Fruit fly (Drosophila melanogaster) whole organism, embryonic: ENCODE data around the gene CG43915.

Experiments
- Atf3 ChIP-seq: fragments of 200-800 bp; sonication (Bioruptor generic); optimal IDR thresholded peaks from 3 replicates; lab custom pipeline; 2016; ENCODE audit warnings: missing biosample characterization, missing genetic modification characterization
- Bdp1 ChIP-seq: fragments of 200-800 bp; sonication (Bioruptor generic); optimal IDR thresholded peaks from 3 replicates; lab custom pipeline; 2016; ENCODE audit warnings: missing biosample characterization, missing genetic modification characterization
- CG10209 ChIP-seq: fragments of 200-800 bp; sonication (Bioruptor generic); optimal IDR thresholded peaks from 3 replicates; lab custom pipeline; 2017; ENCODE audit warnings: missing biosample characterization, mild to moderate bottlenecking, missing genetic modification characterization, missing genetic modification reagents
- CG10431 ChIP-seq: fragments of 200-800 bp; sonication (Bioruptor generic); optimal IDR thresholded peaks from 3 replicates; lab custom pipeline; 2018; ENCODE audit warnings: missing biosample characterization, mild to moderate bottlenecking, missing genetic modification characterization
- CG11093 ChIP-seq: fragments of 200-800 bp; sonication (Bioruptor generic); IDR thresholded peaks from 3 replicates; pipeline ENCODE4 v1.3.6; 2022; ENCODE audit warnings: missing biosample characterization, missing genetic modification characterization
- CG11696 ChIP-seq: fragments of 200-800 bp; sonication (Bioruptor generic); IDR thresholded peaks from 2 replicates; pipeline ENCODE4 v1.3.6; 2022; ENCODE audit warnings: missing biosample characterization, missing genetic modification characterization
- CG1233 ChIP-seq: fragments of 200-800 bp; sonication (Bioruptor generic); optimal IDR thresholded peaks from 4 replicates; lab custom pipeline; 2018; ENCODE audit warnings: missing biosample characterization, mild to moderate bottlenecking, missing genetic modification characterization
- CG13624 ChIP-seq: fragments of 200-800 bp; sonication (Bioruptor generic); optimal IDR thresholded peaks from 2 replicates; lab custom pipeline; 2016; ENCODE audit warnings: missing biosample characterization, missing genetic modification characterization
- CG14667 ChIP-seq: fragments of 200-800 bp; sonication (Bioruptor generic); IDR thresholded peaks from 2 replicates; pipeline ENCODE4 v1.3.6; 2022; ENCODE audit warnings: missing biosample characterization, missing genetic modification characterization
- CG15696 ChIP-seq: fragments of 200-800 bp; sonication (Bioruptor generic); optimal IDR thresholded peaks from 2 replicates; lab custom pipeline; 2019; ENCODE audit warnings: missing biosample characterization, mild to moderate bottlenecking, missing genetic modification characterization, moderate library complexity
- CG16813 ChIP-seq: fragments of 200-800 bp; sonication (Bioruptor generic); IDR thresholded peaks from 3 replicates; pipeline ENCODE4 v1.3.6; 2022; ENCODE audit warnings: missing biosample characterization, missing genetic modification characterization; ENCODE audit not compliant: partially characterized antibody
- CG17802 ChIP-seq: fragments of 200-800 bp; sonication (Bioruptor generic); optimal IDR thresholded peaks from 2 replicates; lab custom pipeline; 2018; ENCODE audit warnings: missing biosample characterization, mild to moderate bottlenecking, missing genetic modification characterization, moderate library complexity
- CG1832 ChIP-seq: fragments of 200-800 bp; sonication (Bioruptor generic); optimal IDR thresholded peaks from 2 replicates; lab custom pipeline; 2017; ENCODE audit warnings: missing biosample characterization, mild to moderate bottlenecking, missing genetic modification characterization, inconsistent platforms
- CG2875 ChIP-seq: fragments of 200-800 bp; sonication (Bioruptor generic); optimal IDR thresholded peaks from 2 replicates; lab custom pipeline; 2017; ENCODE audit warnings: missing biosample characterization, mild to moderate bottlenecking, missing genetic modification characterization, missing genetic modification reagents
- CG31365 ChIP-seq: fragments of 200-800 bp; sonication (Bioruptor generic); optimal IDR thresholded peaks from 2 replicates; lab custom pipeline; 2018; ENCODE audit warnings: missing biosample characterization, mild to moderate bottlenecking, missing genetic modification characterization
- CG3163 ChIP-seq: fragments of 200-800 bp; sonication (Bioruptor generic); optimal IDR thresholded peaks from 3 replicates; lab custom pipeline; 2016; ENCODE audit warnings: missing biosample characterization, missing genetic modification characterization
- CG33557 ChIP-seq: fragments of 200-800 bp; sonication (Bioruptor generic); optimal IDR thresholded peaks from 2 replicates; lab custom pipeline; 2019; ENCODE audit warnings: missing biosample characterization, mild to moderate bottlenecking, missing genetic modification characterization, moderate library complexity
- CG6254 ChIP-seq: fragments of 200-800 bp; sonication (Bioruptor generic); optimal IDR thresholded peaks from 3 replicates; lab custom pipeline; 2017; ENCODE audit warnings: mild to moderate bottlenecking, missing biosample characterization, missing genetic modification reagents, missing genetic modification characterization
- CG6765 ChIP-seq: fragments of 200-800 bp; sonication (Bioruptor generic); optimal IDR thresholded peaks from 3 replicates; lab custom pipeline; 2017; ENCODE audit warnings: missing biosample characterization, mild to moderate bottlenecking, missing genetic modification characterization
- CG7357 ChIP-seq: fragments of 200-800 bp; sonication (Bioruptor generic); IDR thresholded peaks from 3 replicates; pipeline ENCODE4 v1.3.6; 2022; ENCODE audit warnings: missing biosample characterization, missing genetic modification characterization
- CG7928 ChIP-seq: fragments of 200-800 bp; sonication (Bioruptor generic); optimal IDR thresholded peaks from 2 replicates; lab custom pipeline; 2017; ENCODE audit warnings: missing biosample characterization, mild to moderate bottlenecking, missing genetic modification characterization
- CG8359 ChIP-seq: fragments of 200-800 bp; sonication (Bioruptor generic); optimal IDR thresholded peaks from 2 replicates; lab custom pipeline; 2017; ENCODE audit warnings: missing biosample characterization, mild to moderate bottlenecking, missing genetic modification characterization, borderline replicate concordance
- CG9215 ChIP-seq: fragments of 200-800 bp; sonication (Bioruptor generic); IDR thresholded peaks from 2 replicates; pipeline ENCODE4 v1.3.6; 2022; ENCODE audit warnings: missing biosample characterization, missing genetic modification characterization
- CG9932 ChIP-seq: fragments of 200-800 bp; sonication (Bioruptor generic); IDR thresholded peaks from 2 replicates; pipeline ENCODE4 v1.3.6; 2022; ENCODE audit warnings: missing biosample characterization, missing genetic modification characterization
- Camta ChIP-seq: fragments of 200-800 bp; sonication (Bioruptor generic); optimal IDR thresholded peaks from 2 replicates; lab custom pipeline; 2016; ENCODE audit warnings: missing biosample characterization, missing genetic modification characterization
- Drgx ChIP-seq: fragments of 200-800 bp; sonication (Bioruptor generic); IDR thresholded peaks from 2 replicates; pipeline ENCODE4 v1.3.6; 2022; ENCODE audit warnings: missing biosample characterization, missing genetic modification characterization
- E2f2 ChIP-seq: fragments of 200-800 bp; sonication (Bioruptor generic); IDR thresholded peaks from 2 replicates; pipeline ENCODE4 v1.3.6; 2022; ENCODE audit warnings: missing biosample characterization, missing genetic modification characterization
- Ets65A ChIP-seq: fragments of 200-800 bp; sonication (Bioruptor generic); peaks from one replicate; lab custom pipeline; 2016; ENCODE audit warnings: missing biosample characterization, missing genetic modification characterization
- Fer2 ChIP-seq: fragments of 200-800 bp; sonication (Bioruptor generic); optimal IDR thresholded peaks from 2 replicates; lab custom pipeline; 2018; ENCODE audit warnings: missing biosample characterization, mild to moderate bottlenecking, missing genetic modification characterization, moderate library complexity
- HLH54F ChIP-seq: fragments of 200-800 bp; sonication (Bioruptor generic); optimal IDR thresholded peaks from 3 replicates; lab custom pipeline; 2016; ENCODE audit warnings: missing biosample characterization, missing genetic modification characterization
- HLHmδ ChIP-seq: fragments of 200-800 bp; sonication (Bioruptor generic); optimal IDR thresholded peaks from 2 replicates; lab custom pipeline; 2018; ENCODE audit warnings: missing biosample characterization, mild to moderate bottlenecking, missing genetic modification characterization, moderate library complexity
- Hand ChIP-seq: fragments of 200-800 bp; sonication (Bioruptor generic); optimal IDR thresholded peaks from 2 replicates; lab custom pipeline; 2017; ENCODE audit warnings: mild to moderate bottlenecking, missing biosample characterization, missing genetic modification reagents, missing genetic modification characterization
- Hmr ChIP-seq: fragments of 200-800 bp; sonication (Bioruptor generic); optimal IDR thresholded peaks from 3 replicates; lab custom pipeline; 2017; ENCODE audit warnings: mild to moderate bottlenecking, missing biosample characterization, missing genetic modification reagents, missing genetic modification characterization
- Hr51 ChIP-seq, 2 experiments: fragments of 200-800 bp; sonication (Bioruptor generic); optimal IDR thresholded peaks; 2 replicates in 1 of 2; 3 replicates in 1 of 2; lab custom pipeline; 2016 to 2018; ENCODE audit warnings: missing biosample characterization in 2 of 2, missing genetic modification characterization in 2 of 2, mild to moderate bottlenecking in 1 of 2, moderate library complexity in 1 of 2
- Mrtf ChIP-seq: fragments of 200-800 bp; sonication (Bioruptor generic); IDR thresholded peaks from 3 replicates; pipeline ENCODE4 v1.3.6; 2022; ENCODE audit warnings: missing biosample characterization, missing genetic modification characterization
- NK7.1 ChIP-seq: fragments of 200-800 bp; sonication (Bioruptor generic); optimal IDR thresholded peaks from 3 replicates; lab custom pipeline; 2016; ENCODE audit warnings: missing biosample characterization, missing genetic modification characterization
- Rx ChIP-seq: fragments of 200-800 bp; sonication (Bioruptor generic); IDR thresholded peaks from 2 replicates; pipeline ENCODE4 v1.3.6; 2022; ENCODE audit warnings: missing biosample characterization, missing genetic modification characterization
- bbx ChIP-seq: fragments of 200-800 bp; sonication (Bioruptor generic); IDR thresholded peaks from 2 replicates; pipeline ENCODE4 v1.3.6; 2022; ENCODE audit warnings: missing biosample characterization, missing genetic modification characterization; ENCODE audit not compliant: partially characterized antibody
- bcd ChIP-seq: fragments of 200-800 bp; sonication (Bioruptor generic); optimal IDR thresholded peaks from 2 replicates; lab custom pipeline; 2017; ENCODE audit warnings: missing biosample characterization, mild to moderate bottlenecking, missing genetic modification characterization
- da ChIP-seq: fragments of 200-800 bp; sonication (Bioruptor generic); optimal IDR thresholded peaks from 2 replicates; lab custom pipeline; 2016; ENCODE audit warnings: missing biosample characterization, missing genetic modification characterization
- dati ChIP-seq: fragments of 200-800 bp; sonication (Bioruptor generic); IDR thresholded peaks from 2 replicates; pipeline ENCODE4 v1.3.6; 2022; ENCODE audit warnings: missing biosample characterization, missing genetic modification characterization
- disco-r ChIP-seq: fragments of 200-800 bp; sonication (Bioruptor generic); optimal IDR thresholded peaks from 2 replicates; lab custom pipeline; 2016; ENCODE audit warnings: missing biosample characterization, missing genetic modification characterization
- gem ChIP-seq: fragments of 200-800 bp; sonication (Bioruptor generic); optimal IDR thresholded peaks from 2 replicates; lab custom pipeline; 2019; ENCODE audit warnings: missing biosample characterization, mild to moderate bottlenecking, missing genetic modification characterization, moderate library complexity
- gsb ChIP-seq: fragments of 200-800 bp; sonication (Bioruptor generic); IDR thresholded peaks from 2 replicates; pipeline ENCODE4 v1.3.6; 2022; ENCODE audit warnings: missing biosample characterization, missing genetic modification characterization
- gsb-n ChIP-seq: fragments of 200-800 bp; sonication (Bioruptor generic); optimal IDR thresholded peaks from 3 replicates; lab custom pipeline; 2018; ENCODE audit warnings: missing biosample characterization, mild to moderate bottlenecking, missing genetic modification characterization
- lab ChIP-seq: fragments of 200-800 bp; sonication (Bioruptor generic); optimal IDR thresholded peaks from 3 replicates; lab custom pipeline; 2017; ENCODE audit warnings: missing biosample characterization, missing genetic modification characterization, mild to moderate bottlenecking, moderate library complexity, missing genetic modification reagents
- otp ChIP-seq: fragments of 200-800 bp; sonication (Bioruptor generic); IDR thresholded peaks from 3 replicates; pipeline ENCODE4, ENCODE4 v1.3.6; 2022; ENCODE audit warnings: missing biosample characterization, missing genetic modification characterization
- sd ChIP-seq: fragments of 200-800 bp; sonication (Bioruptor generic); optimal IDR thresholded peaks from 3 replicates; lab custom pipeline; 2018; ENCODE audit warnings: missing biosample characterization, mild to moderate bottlenecking, missing genetic modification characterization, moderate library complexity
- sna ChIP-seq: fragments of 200-800 bp; sonication (Bioruptor generic); IDR thresholded peaks from 2 replicates; pipeline ENCODE4 v1.3.6; 2022; ENCODE audit warnings: missing biosample characterization, missing genetic modification characterization; ENCODE audit not compliant: partially characterized antibody
- ssp ChIP-seq: fragments of 200-800 bp; sonication (Bioruptor generic); IDR thresholded peaks from 2 replicates; pipeline ENCODE4 v1.3.6; 2022; ENCODE audit warnings: missing biosample characterization, missing genetic modification characterization
- zfh2 ChIP-seq: fragments of 200-800 bp; sonication (Bioruptor generic); optimal IDR thresholded peaks from 2 replicates; lab custom pipeline; 2016; ENCODE audit warnings: missing biosample characterization, missing genetic modification characterization

CG43915 gene

DNA sequence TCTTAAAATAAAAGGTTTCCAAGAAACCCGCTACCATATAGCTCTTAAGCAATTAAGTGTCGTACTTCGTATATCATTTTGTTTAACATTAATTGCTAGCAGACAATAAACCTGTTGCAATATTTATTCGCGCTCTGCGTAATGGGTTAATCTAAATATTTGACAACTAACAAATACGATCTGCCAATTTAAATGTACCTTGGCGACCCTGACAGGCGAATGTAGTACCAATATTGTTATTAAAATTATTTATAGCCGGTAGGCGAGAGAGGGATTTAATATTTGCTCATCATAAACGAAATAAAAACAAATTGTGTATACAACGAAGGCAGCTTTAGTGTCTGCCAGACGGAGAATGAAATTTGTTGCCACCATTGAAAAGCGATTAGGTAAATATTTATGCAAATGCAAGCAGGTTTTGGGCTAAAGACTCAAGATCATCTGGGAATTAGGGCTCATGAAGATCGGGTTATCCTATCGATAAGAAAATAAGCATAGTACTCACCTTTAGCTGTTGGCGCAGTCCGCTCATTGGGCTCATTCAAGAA is 39.9 kb upstream of the CG43915 start (continued):
- TF ChIP-seq ssp (GFP tag; lab: Robert Waterston, UW) (no peak), NK7.1 (GFP tag; lab: Kevin White, UChicago) (no peak), CG7928 (GFP tag; lab: Kevin White, UChicago) (peak; percentile 16), CG11093 (no peak), CG6254 (GFP tag; lab: Kevin White, UChicago) (no peak), CG3163 (GFP tag; lab: Kevin White, UChicago) (no peak), CG11696 (GFP tag; lab: Robert Waterston, UW) (no peak), gsb (GFP tag; lab: Robert Waterston, UW) (no peak), Mrtf (GFP tag; lab: Robert Waterston, UW) (no peak), Fer2 (tag; lab: Kevin White, UChicago) (peak; percentile 9), HLHmδ (GFP tag; lab: Kevin White, UChicago) (no peak), CG6765 (GFP tag; lab: Kevin White, UChicago) (peak; percentile 23), E2f2 (GFP tag; lab: Robert Waterston, UW) (no peak), CG31365 (tag; lab: Kevin White, UChicago) (no peak), Bdp1 (GFP tag; lab: Kevin White, UChicago) (no peak), CG7357 (GFP tag; lab: Robert Waterston, UW) (no peak), Drgx (GFP tag; lab: Robert Waterston, UW) (no peak), sd (tag; lab: Kevin White, UChicago) (peak; percentile 43), otp (no peak), CG14667 (GFP tag; lab: Robert Waterston, UW) (no peak), CG10209 (peak; percentile 45), CG2875 (GFP tag; lab: Kevin White, UChicago) (no peak), Camta (no peak), lab (GFP tag; lab: Kevin White, UChicago) (peak; percentile 81), CG13624 (no peak), HLH54F (GFP tag; lab: Kevin White, UChicago) (no peak), CG1832 (GFP tag; lab: Kevin White, UChicago) (no peak), dati (GFP tag; lab: Robert Waterston, UW) (no peak), gsb-n (tag; lab: Kevin White, UChicago) (no peak), da (no peak), Atf3 (no peak), sna (GFP tag; lab: Robert Waterston, UW) (no peak), Hand (GFP tag; lab: Kevin White, UChicago) (peak; percentile 33), Rx (GFP tag; lab: Robert Waterston, UW) (no peak), CG9215 (no peak), CG10431 (GFP tag; lab: Kevin White, UChicago) (no peak), CG9932 (GFP tag; lab: Robert Waterston, UW) (no peak), bbx (no peak), disco-r (GFP tag; lab: Kevin White, UChicago) (no peak), CG16813 (no peak), CG15696 (tag; lab: Kevin White, UChicago) (no peak), CG1233 (GFP tag; lab: Kevin White, UChicago) (peak; percentile 21), zfh2 (no peak), CG17802 (tag; lab: Kevin White, UChicago) (no peak), Ets65A (GFP tag; lab: Kevin White, UChicago) (peak; percentile 53), CG33557 (GFP tag; lab: Kevin White, UChicago) (no peak), gem (tag; lab: Kevin White, UChicago) (peak; percentile 35), bcd (GFP tag; lab: Kevin White, UChicago) (no peak), Hmr (peak; percentile 72), Hr51 (GFP tag; optimal IDR thresholded peaks at IDR 0.05; lab: Kevin White, UChicago) (no peak), CG8359 (GFP tag; lab: Kevin White, UChicago) (no peak)
